Worm (Caenorhabditis elegans) whole organism, L1 larva: ENCODE results near the gene Y47D7A.18.

Experiments
- ces-1 ChIP-seq: fragments of 150-350 bp; optimal IDR thresholded peaks from 2 replicates; lab custom pipeline; 2014; ENCODE audit warnings: missing biosample characterization, missing genetic modification reagents, missing genetic modification characterization
- elt-2 ChIP-seq: sonication (generic microtip); optimal IDR thresholded peaks from 2 replicates; lab custom pipeline; 2016; ENCODE audit warnings: missing genetic modification characterization, mild to moderate bottlenecking, inconsistent platforms, missing compliant biosample characterization, missing genetic modification reagents
- fos-1 ChIP-seq: fragments of 150-350 bp; optimal IDR thresholded peaks from 2 replicates; lab custom pipeline; 2014; ENCODE audit warnings: missing biosample characterization, missing genetic modification characterization
- lsy-2 ChIP-seq, 2 experiments: fragments of 150-350 bp; optimal IDR thresholded peaks; 2 replicates each; lab custom pipeline; 2014; ENCODE audit warnings: missing biosample characterization in 2 of 2, missing genetic modification characterization in 2 of 2
- nhr-12 ChIP-seq: sonication (generic microtip); optimal IDR thresholded peaks from 2 replicates; lab custom pipeline; 2017; ENCODE audit warnings: missing biosample characterization, missing genetic modification characterization
- nhr-237 ChIP-seq: fragments of 150-350 bp; optimal IDR thresholded peaks from 2 replicates; lab custom pipeline; 2014; ENCODE audit warnings: missing biosample characterization, missing genetic modification characterization
- nhr-28 ChIP-seq: fragments of 150-350 bp; optimal IDR thresholded peaks from 2 replicates; lab custom pipeline; 2014; ENCODE audit warnings: missing biosample characterization, missing genetic modification characterization
- rnt-1 ChIP-seq: sonication (generic microtip); optimal IDR thresholded peaks from 2 replicates; lab custom pipeline; 2016; ENCODE audit warnings: mild to moderate bottlenecking, missing genetic modification characterization, moderate library complexity, missing compliant biosample characterization
- snpc-4 ChIP-seq: fragments of 150-350 bp; optimal IDR thresholded peaks from 2 replicates; lab custom pipeline; 2014; ENCODE audit warnings: missing biosample characterization, missing genetic modification characterization
- zag-1 ChIP-seq: fragments of 150-350 bp; optimal IDR thresholded peaks from 2 replicates; lab custom pipeline; 2014; ENCODE audit warnings: missing biosample characterization, missing genetic modification characterization
- ztf-11 ChIP-seq, 2 experiments: sonication (generic microtip); optimal IDR thresholded peaks; 2 replicates each; lab custom pipeline; 2016 to 2017; ENCODE audit warnings: missing genetic modification characterization in 2 of 2, missing biosample characterization in 1 of 2, missing compliant biosample characterization in 1 of 2
- ztf-4 ChIP-seq: fragments of 150-350 bp; optimal IDR thresholded peaks from 2 replicates; lab custom pipeline; 2014; ENCODE audit warnings: missing biosample characterization, missing genetic modification characterization

DNA sequence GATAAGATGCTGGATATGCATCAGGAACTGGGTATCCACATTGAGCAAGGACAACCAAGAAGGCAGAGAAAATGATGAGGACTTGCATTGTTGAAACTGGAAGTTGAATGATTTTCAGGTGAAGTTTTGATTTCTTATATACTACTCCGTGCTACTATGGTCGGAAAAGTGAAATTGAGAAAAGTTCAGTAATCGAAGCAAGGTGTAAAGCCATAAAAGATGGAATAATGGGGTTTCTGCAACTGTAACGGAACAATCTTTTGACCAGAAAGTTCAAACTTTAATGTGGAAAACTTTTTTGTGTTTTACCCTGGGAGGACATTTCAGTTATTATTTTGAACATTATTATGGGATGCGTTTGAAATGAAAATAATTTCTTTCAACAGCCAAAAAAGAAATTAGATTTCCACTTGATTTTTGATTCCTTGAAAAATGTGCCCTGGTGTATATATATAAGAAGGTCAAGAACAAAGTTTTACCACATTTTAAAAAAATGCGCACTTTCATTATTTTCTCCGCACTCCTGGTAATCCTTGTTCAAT, 7.3 kb upstream of the Y47D7A.18 start, which contains the start of the genes Y47D7A.9 and Y47D7A.19:
- TF ChIP-seq nhr-237 (tag; lab: Kevin White, UChicago) (no peak), fos-1 (tag; lab: Kevin White, UChicago) (no peak), rnt-1 (tag; lab: Kevin White, UChicago) (no peak), snpc-4 (no peak), ztf-11 (tag; optimal IDR thresholded peaks at IDR 0.05; lab: Kevin White, UChicago) (no peak), ztf-4 (tag; lab: Kevin White, UChicago) (no peak), zag-1 (tag; lab: Kevin White, UChicago) (no peak), ces-1 (no peak), nhr-12 (tag; lab: Kevin White, UChicago) (no peak), nhr-28 (tag; lab: Kevin White, UChicago) (no peak), elt-2 (tag; lab: Kevin White, UChicago) (no peak), lsy-2 (tag; optimal IDR thresholded peaks at IDR 0.05; lab: Kevin White, UChicago) (no peak)
